Worm (Caenorhabditis elegans) whole organism, L1 larva: ENCODE results near the gene fkb-4.
A peak's percentile ranks its signal among the peaks of the same experiment; 100 is the strongest.

Experiments
- C16A3.4 ChIP-seq: fragments of 150-350 bp; optimal IDR thresholded peaks from 2 replicates; lab custom pipeline; 2014; ENCODE audit warnings: missing biosample characterization, missing genetic modification characterization
- ceh-90 ChIP-seq: sonication (generic microtip); optimal IDR thresholded peaks from 2 replicates; lab custom pipeline; 2016; ENCODE audit warnings: missing genetic modification characterization, missing compliant biosample characterization
- elt-2 ChIP-seq: sonication (generic microtip); optimal IDR thresholded peaks from 2 replicates; lab custom pipeline; 2016; ENCODE audit warnings: missing genetic modification characterization, mild to moderate bottlenecking, inconsistent platforms, missing compliant biosample characterization, missing genetic modification reagents
- fkh-8 ChIP-seq: sonication (generic microtip); optimal IDR thresholded peaks from 2 replicates; lab custom pipeline; 2016; ENCODE audit warnings: mild to moderate bottlenecking, missing genetic modification characterization, missing compliant biosample characterization
- grh-1 ChIP-seq: fragments of 200-800 bp; sonication (Bioruptor generic); IDR thresholded peaks from 2 replicates; pipeline ENCODE4 v1.3.6; 2022; ENCODE audit warnings: missing genetic modification reagents, missing genetic modification characterization, missing compliant biosample characterization
- lin-13 ChIP-seq: fragments of 150-350 bp; optimal IDR thresholded peaks from 2 replicates; lab custom pipeline; 2014; ENCODE audit warnings: missing biosample characterization, missing genetic modification reagents, missing genetic modification characterization
- lin-15B ChIP-seq: fragments of 150-350 bp; sonication (generic microtip); optimal IDR thresholded peaks from 3 replicates; lab custom pipeline; 2014; ENCODE audit warnings: missing biosample characterization, missing genetic modification characterization
- mep-1 ChIP-seq: fragments of 150-350 bp; optimal IDR thresholded peaks from 2 replicates; lab custom pipeline; 2014; ENCODE audit warnings: missing biosample characterization, missing genetic modification characterization
- nhr-19 ChIP-seq: fragments of 200-800 bp; sonication (Bioruptor generic); conservative IDR thresholded peaks from 2 replicates; pipeline ENCODE4 v1.3.6; 2022; ENCODE audit warnings: missing genetic modification characterization, missing compliant biosample characterization
- nhr-71 ChIP-seq: sonication (generic microtip); optimal IDR thresholded peaks from 2 replicates; lab custom pipeline; 2016; ENCODE audit warnings: mild to moderate bottlenecking, missing genetic modification characterization, moderate library complexity, missing compliant biosample characterization
- nhr-77 ChIP-seq: fragments of 150-350 bp; optimal IDR thresholded peaks from 2 replicates; lab custom pipeline; 2014; ENCODE audit warnings: missing biosample characterization, missing genetic modification characterization
- nhr-85 ChIP-seq: sonication (generic microtip); peaks from one replicate; lab custom pipeline; 2016; ENCODE audit warnings: missing genetic modification characterization, inconsistent platforms, missing compliant biosample characterization
- nhr-90 ChIP-seq: sonication (generic microtip); optimal IDR thresholded peaks from 2 replicates; lab custom pipeline; 2016; ENCODE audit warnings: mild to moderate bottlenecking, missing genetic modification characterization, missing compliant biosample characterization; ENCODE audit not compliant: poor library complexity
- pax-3 ChIP-seq: fragments of 200-800 bp; sonication (Bioruptor generic); optimal IDR thresholded peaks from 2 replicates; lab custom pipeline; 2018; ENCODE audit warnings: mild to moderate bottlenecking, missing genetic modification characterization, moderate library complexity, missing compliant biosample characterization
- snpc-4 ChIP-seq: fragments of 150-350 bp; optimal IDR thresholded peaks from 2 replicates; lab custom pipeline; 2014; ENCODE audit warnings: missing biosample characterization, missing genetic modification characterization
- ztf-11 ChIP-seq, 2 experiments: sonication (generic microtip); optimal IDR thresholded peaks; 2 replicates each; lab custom pipeline; 2016 to 2017; ENCODE audit warnings: missing genetic modification characterization in 2 of 2, missing biosample characterization in 1 of 2, missing compliant biosample characterization in 1 of 2

The fkb-4 gene

ce11 chrV:12741684-12742083, 45.2 kb downstream of the fkb-4 start, which contains the start of gene hrg-7:
hrg-7 (plus strand) TSS chrV:12742041.
- TF ChIP-seq nhr-90 (tag; lab: Kevin White, UChicago) (peak; percentile 12), elt-2 (peak; percentile 90), C16A3.4 (no peak), snpc-4 (no peak), nhr-71 (tag; lab: Kevin White, UChicago) (peak; percentile 19), nhr-19 (no peak)

ce11 chrV:12736166-12736753, 50.7 kb downstream of the fkb-4 start, which contains the start of gene cky-1:
cky-1 (plus strand) TSS chrV:12736703.
- no peak for TF ChIP-seq mep-1 (tag; lab: Kevin White, UChicago)
- no peak for TF ChIP-seq ceh-90
- TF ChIP-seq C16A3.4: no peak
- TF ChIP-seq fkh-8: no peak
- TF ChIP-seq nhr-77 (tag; lab: Kevin White, UChicago): no peak
- no peak for TF ChIP-seq lin-13
- TF ChIP-seq pax-3: no peak
- TF ChIP-seq nhr-85 (tag; lab: Kevin White, UChicago): no peak
- no peak for TF ChIP-seq grh-1
- TF ChIP-seq lin-15B (tag; lab: Kevin White, UChicago): no peak
- TF ChIP-seq ztf-11 (tag; optimal IDR thresholded peaks at IDR 0.05; lab: Kevin White, UChicago): no peak
